Fruit fly (Drosophila melanogaster) S2 (cell line): ENCODE data around the gene Nopp140.

Experiments
- CG8478 ChIP-seq: fragments of >200 bp; optimal IDR thresholded peaks from 2 replicates; lab custom pipeline; 2018
- CTCF ChIP-seq, 2 experiments: fragments of >200 bp; optimal IDR thresholded peaks; 2 replicates each; lab custom pipeline; 2018

DNA sequence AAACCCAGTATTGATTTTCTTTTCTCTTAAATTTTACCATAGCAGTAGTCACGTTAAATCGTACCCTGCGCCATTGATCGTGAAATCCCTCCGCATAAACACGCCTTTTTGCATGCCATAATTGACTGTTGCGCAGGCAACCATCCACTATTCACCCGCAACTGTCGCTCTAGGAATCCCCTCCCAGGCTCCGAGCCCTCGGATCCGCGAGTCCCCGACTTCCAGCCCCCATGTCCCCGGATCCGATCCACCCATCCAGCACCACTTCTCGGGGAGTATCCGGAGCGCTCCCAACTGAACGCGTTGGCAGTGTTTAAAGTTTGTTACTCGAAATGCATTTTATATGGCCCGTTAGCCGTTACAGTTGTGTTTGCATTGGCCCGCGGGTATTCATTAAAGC is 15.7 kb downstream of the Nopp140 start:
- no peak for TF ChIP-seq CTCF (optimal IDR thresholded peaks at IDR 0.05; lab: Kevin White, UChicago)
- no peak for TF ChIP-seq CG8478 (lab: Kevin White, UChicago)
